Fruit fly (Drosophila melanogaster) whole organism, embryonic: Measurements from ENCODE around the gene CG31099.

Experiments
- CG10543 ChIP-seq: fragments of 200-800 bp; sonication (Bioruptor generic); optimal IDR thresholded peaks from 3 replicates; lab custom pipeline; 2017; ENCODE audit warnings: missing biosample characterization, mild to moderate bottlenecking, missing genetic modification characterization, moderate library complexity
- CG10959 ChIP-seq: fragments of 200-800 bp; sonication (Bioruptor generic); IDR thresholded peaks from 2 replicates; pipeline ENCODE4 v1.3.6; 2022; ENCODE audit warnings: missing biosample characterization, missing genetic modification characterization
- CG11247 ChIP-seq: fragments of 200-800 bp; sonication (Bioruptor generic); IDR thresholded peaks from 2 replicates; pipeline ENCODE4 v1.3.6; 2022; ENCODE audit warnings: missing biosample characterization, missing genetic modification characterization
- CG12219 ChIP-seq: fragments of 200-800 bp; sonication (Bioruptor generic); optimal IDR thresholded peaks from 3 replicates; lab custom pipeline; 2018; ENCODE audit warnings: missing biosample characterization, mild to moderate bottlenecking, missing genetic modification characterization
- CG12769 ChIP-seq: fragments of 200-800 bp; sonication (Bioruptor generic); optimal IDR thresholded peaks from 2 replicates; lab custom pipeline; 2019; ENCODE audit warnings: missing biosample characterization, mild to moderate bottlenecking, missing genetic modification characterization, moderate library complexity
- CG13775 ChIP-seq: fragments of 200-800 bp; sonication (Bioruptor generic); optimal IDR thresholded peaks from 3 replicates; lab custom pipeline; 2017; ENCODE audit warnings: missing biosample characterization, mild to moderate bottlenecking, missing genetic modification characterization
- CG13894 ChIP-seq: fragments of 200-800 bp; sonication (Bioruptor generic); optimal IDR thresholded peaks from 3 replicates; lab custom pipeline; 2018; ENCODE audit warnings: missing biosample characterization, mild to moderate bottlenecking, missing genetic modification characterization, moderate library complexity
- CG14710 ChIP-seq: fragments of 200-800 bp; sonication (Bioruptor generic); optimal IDR thresholded peaks from 3 replicates; lab custom pipeline; 2019; ENCODE audit warnings: missing biosample characterization, mild to moderate bottlenecking, missing genetic modification characterization, moderate library complexity
- CG17385 ChIP-seq: fragments of 200-800 bp; sonication (Bioruptor generic); optimal IDR thresholded peaks from 3 replicates; lab custom pipeline; 2018; ENCODE audit warnings: missing biosample characterization, mild to moderate bottlenecking, missing genetic modification characterization
- CG18011 ChIP-seq: fragments of 200-800 bp; sonication (Bioruptor generic); optimal IDR thresholded peaks from 2 replicates; lab custom pipeline; 2017; ENCODE audit warnings: missing biosample characterization, missing genetic modification characterization, mild to moderate bottlenecking, moderate library complexity, missing genotype
- CG43689 ChIP-seq: fragments of 200-800 bp; sonication (Bioruptor generic); IDR thresholded peaks from 2 replicates; pipeline ENCODE4 v1.3.6; 2022; ENCODE audit warnings: missing biosample characterization, missing genetic modification characterization
- CG7556 ChIP-seq: fragments of 200-800 bp; sonication (Bioruptor generic); optimal IDR thresholded peaks from 2 replicates; lab custom pipeline; 2017; ENCODE audit warnings: missing biosample characterization, mild to moderate bottlenecking, missing genetic modification characterization
- CG7963 ChIP-seq: fragments of 200-800 bp; sonication (Bioruptor generic); IDR thresholded peaks from 3 replicates; pipeline ENCODE4 v1.3.6; 2022; ENCODE audit warnings: missing biosample characterization, missing genetic modification characterization; ENCODE audit not compliant: partially characterized antibody
- CHES-1-like ChIP-seq: fragments of 200-800 bp; sonication (Bioruptor generic); optimal IDR thresholded peaks from 2 replicates; lab custom pipeline; 2016; ENCODE audit warnings: missing biosample characterization, missing genetic modification characterization
- D19B ChIP-seq: fragments of 200-800 bp; sonication (Bioruptor generic); optimal IDR thresholded peaks from 2 replicates; lab custom pipeline; 2017; ENCODE audit warnings: missing biosample characterization, mild to moderate bottlenecking, missing genetic modification characterization
- Ets65A ChIP-seq: fragments of 200-800 bp; sonication (Bioruptor generic); peaks from one replicate; lab custom pipeline; 2016; ENCODE audit warnings: missing biosample characterization, missing genetic modification characterization
- Fer3 ChIP-seq: fragments of 200-800 bp; sonication (Bioruptor generic); optimal IDR thresholded peaks from 2 replicates; lab custom pipeline; 2018; ENCODE audit warnings: missing biosample characterization, mild to moderate bottlenecking, missing genetic modification characterization, moderate library complexity
- Gug ChIP-seq: fragments of 200-800 bp; sonication (Bioruptor generic); IDR thresholded peaks from 4 replicates; pipeline ENCODE4 v1.3.6; 2022; ENCODE audit warnings: missing biosample characterization, missing genetic modification characterization
- H15 ChIP-seq: fragments of 200-800 bp; sonication (Bioruptor generic); IDR thresholded peaks from 3 replicates; pipeline ENCODE4 v1.3.6; 2022; ENCODE audit warnings: missing biosample characterization, missing genetic modification characterization
- HmgD ChIP-seq: fragments of 200-800 bp; sonication (Bioruptor generic); optimal IDR thresholded peaks from 3 replicates; lab custom pipeline; 2016; ENCODE audit warnings: missing biosample characterization, missing genetic modification characterization
- Hr39 ChIP-seq: fragments of >200 bp; optimal IDR thresholded peaks from 2 replicates; lab custom pipeline; 2017
- Hr51 ChIP-seq, 2 experiments: fragments of 200-800 bp; sonication (Bioruptor generic); optimal IDR thresholded peaks; 2 replicates in 1 of 2; 3 replicates in 1 of 2; lab custom pipeline; 2016 to 2018; ENCODE audit warnings: missing biosample characterization in 2 of 2, missing genetic modification characterization in 2 of 2, mild to moderate bottlenecking in 1 of 2, moderate library complexity in 1 of 2
- Lhr ChIP-seq: fragments of 200-800 bp; sonication (Bioruptor generic); optimal IDR thresholded peaks from 3 replicates; lab custom pipeline; 2017; ENCODE audit warnings: mild to moderate bottlenecking, missing biosample characterization, missing genetic modification reagents, missing genetic modification characterization
- Lim3 ChIP-seq: fragments of 200-800 bp; sonication (Bioruptor generic); IDR thresholded peaks from 2 replicates; pipeline ENCODE4 v1.3.6; 2022; ENCODE audit warnings: missing biosample characterization, missing genetic modification characterization
- Mad ChIP-seq: fragments of 200-800 bp; sonication (Bioruptor generic); optimal IDR thresholded peaks from 2 replicates; lab custom pipeline; 2016; ENCODE audit warnings: missing biosample characterization, missing genetic modification characterization
- Med ChIP-seq: fragments of 200-800 bp; sonication (Bioruptor generic); peaks from one replicate; lab custom pipeline; 2016; ENCODE audit warnings: missing biosample characterization, missing genetic modification characterization, mild to moderate bottlenecking, inconsistent platforms, moderate library complexity
- Nf-YA ChIP-seq: fragments of 200-800 bp; sonication (Bioruptor generic); IDR thresholded peaks from 2 replicates; pipeline ENCODE4 v1.3.6; 2022; ENCODE audit warnings: missing biosample characterization, missing genetic modification characterization
- Nf-YB ChIP-seq: fragments of 200-800 bp; sonication (Bioruptor generic); optimal IDR thresholded peaks from 3 replicates; lab custom pipeline; 2019; ENCODE audit warnings: missing biosample characterization, mild to moderate bottlenecking, missing genetic modification characterization, moderate library complexity
- Opbp ChIP-seq: fragments of 200-800 bp; sonication (Bioruptor generic); IDR thresholded peaks from 3 replicates; pipeline ENCODE4 v1.3.6; 2022; ENCODE audit warnings: missing biosample characterization, missing genetic modification characterization; ENCODE audit not compliant: partially characterized antibody
- Pdp1 ChIP-seq, 2 experiments: fragments of 200-800 bp; sonication (Bioruptor generic); optimal IDR thresholded peaks; 3 replicates each; lab custom pipeline; 2016; ENCODE audit warnings: missing biosample characterization in 2 of 2, missing genetic modification characterization in 2 of 2, mild to moderate bottlenecking in 1 of 2, moderate library complexity in 1 of 2
- Side ChIP-seq: fragments of 200-800 bp; sonication (Bioruptor generic); optimal IDR thresholded peaks from 2 replicates; lab custom pipeline; 2016; ENCODE audit warnings: missing biosample characterization, missing genetic modification characterization
- Usf ChIP-seq: fragments of 200-800 bp; sonication (Bioruptor generic); optimal IDR thresholded peaks from 2 replicates; lab custom pipeline; 2017; ENCODE audit warnings: missing genotype, missing biosample characterization, missing genetic modification characterization
- al ChIP-seq: fragments of 200-800 bp; sonication (Bioruptor generic); IDR thresholded peaks from 2 replicates; pipeline ENCODE4 v1.3.6; 2022; ENCODE audit warnings: missing biosample characterization, missing genetic modification characterization
- bbx ChIP-seq: fragments of 200-800 bp; sonication (Bioruptor generic); IDR thresholded peaks from 2 replicates; pipeline ENCODE4 v1.3.6; 2022; ENCODE audit warnings: missing biosample characterization, missing genetic modification characterization; ENCODE audit not compliant: partially characterized antibody
- eyg ChIP-seq: fragments of 200-800 bp; sonication (Bioruptor generic); optimal IDR thresholded peaks from 3 replicates; lab custom pipeline; 2016; ENCODE audit warnings: missing biosample characterization, missing genetic modification characterization
- gem ChIP-seq: fragments of 200-800 bp; sonication (Bioruptor generic); optimal IDR thresholded peaks from 2 replicates; lab custom pipeline; 2019; ENCODE audit warnings: missing biosample characterization, mild to moderate bottlenecking, missing genetic modification characterization, moderate library complexity
- lilli ChIP-seq: fragments of 200-800 bp; sonication (Bioruptor generic); optimal IDR thresholded peaks from 3 replicates; lab custom pipeline; 2016; ENCODE audit warnings: missing biosample characterization, missing genetic modification characterization
- pita ChIP-seq: fragments of 200-800 bp; sonication (Bioruptor generic); optimal IDR thresholded peaks from 2 replicates; lab custom pipeline; 2017; ENCODE audit warnings: missing biosample characterization, mild to moderate bottlenecking, missing genetic modification characterization
- ranshi ChIP-seq: fragments of 200-800 bp; sonication (Bioruptor generic); IDR thresholded peaks from 2 replicates; pipeline ENCODE4 v1.3.6; 2022; ENCODE audit warnings: missing biosample characterization, missing genetic modification characterization
- repo ChIP-seq: fragments of 200-800 bp; sonication (Bioruptor generic); optimal IDR thresholded peaks from 2 replicates; lab custom pipeline; 2016; ENCODE audit warnings: missing biosample characterization, missing genetic modification characterization
- ro ChIP-seq: fragments of 200-800 bp; sonication (Bioruptor generic); IDR thresholded peaks from 2 replicates; pipeline ENCODE4 v1.3.6; 2022; ENCODE audit warnings: missing biosample characterization, missing genetic modification characterization
- schlank ChIP-seq: fragments of 200-800 bp; sonication (Bioruptor generic); optimal IDR thresholded peaks from 2 replicates; lab custom pipeline; 2018; ENCODE audit warnings: missing biosample characterization, mild to moderate bottlenecking, missing genetic modification characterization
- sd ChIP-seq: fragments of 200-800 bp; sonication (Bioruptor generic); optimal IDR thresholded peaks from 3 replicates; lab custom pipeline; 2018; ENCODE audit warnings: missing biosample characterization, mild to moderate bottlenecking, missing genetic modification characterization, moderate library complexity
- sr ChIP-seq: fragments of 200-800 bp; sonication (Bioruptor generic); IDR thresholded peaks from 3 replicates; pipeline ENCODE4 v1.3.6; 2022; ENCODE audit warnings: missing biosample characterization, missing genetic modification characterization
- stwl ChIP-seq: fragments of 200-800 bp; sonication (Bioruptor generic); optimal IDR thresholded peaks from 3 replicates; lab custom pipeline; 2018; ENCODE audit warnings: missing biosample characterization, mild to moderate bottlenecking, missing genetic modification characterization, moderate library complexity
- tll ChIP-seq, 2 experiments: fragments of 200-800 bp in 1 of 2; fragments of >200 bp in 1 of 2; sonication (Bioruptor generic) in 1 of 2; optimal IDR thresholded peaks; 2 replicates each; lab custom pipeline; 2017 to 2019; ENCODE audit warnings: missing biosample characterization in 2 of 2, missing genetic modification characterization in 2 of 2, mild to moderate bottlenecking in 1 of 2, moderate library complexity in 1 of 2

CG31099 gene

DNA sequence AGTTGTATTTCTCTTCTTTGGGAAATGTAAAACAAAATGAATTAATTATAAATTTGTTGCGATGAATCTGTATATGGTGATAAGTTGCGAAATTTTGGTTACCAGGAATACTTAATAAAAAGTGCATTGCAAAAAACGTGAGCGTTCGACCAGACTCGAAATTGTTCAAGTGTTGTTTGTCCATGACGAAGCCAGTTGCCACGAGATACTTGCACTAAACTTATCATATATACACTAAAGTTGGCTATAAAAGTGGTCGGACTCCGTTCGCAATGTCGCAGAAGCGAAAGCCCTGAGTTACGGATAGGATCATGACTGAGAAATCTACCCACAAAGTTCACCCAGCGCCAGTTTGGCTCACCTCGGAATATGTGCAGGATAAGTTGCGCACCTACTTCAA is 37.2 kb downstream of the CG31099 start, which contains the start of gene CG11878:
CG11878 (plus strand) TSS at position 301 of the 400 bp plus-strand sequence.
- TF ChIP-seq H15 (GFP tag; lab: Robert Waterston, UW) = no peak
- TF ChIP-seq CHES-1-like (GFP tag; lab: Kevin White, UChicago) = no peak
- no peak for TF ChIP-seq stwl (tag; lab: Kevin White, UChicago)
- no peak for TF ChIP-seq Opbp (GFP tag; lab: Robert Waterston, UW)
- TF ChIP-seq Nf-YA (GFP tag; lab: Robert Waterston, UW) = no peak
- TF ChIP-seq CG10959 = no peak
- TF ChIP-seq schlank (tag; lab: Kevin White, UChicago) = no peak
- TF ChIP-seq ro = no peak
- no peak for TF ChIP-seq Side (GFP tag; lab: Kevin White, UChicago)
- no peak for TF ChIP-seq Nf-YB (GFP tag; lab: Kevin White, UChicago)
- TF ChIP-seq Fer3 (tag; lab: Kevin White, UChicago) = no peak
- TF ChIP-seq CG14710 (tag; lab: Kevin White, UChicago) = no peak
- TF ChIP-seq repo (GFP tag; lab: Kevin White, UChicago) = no peak

DNA sequence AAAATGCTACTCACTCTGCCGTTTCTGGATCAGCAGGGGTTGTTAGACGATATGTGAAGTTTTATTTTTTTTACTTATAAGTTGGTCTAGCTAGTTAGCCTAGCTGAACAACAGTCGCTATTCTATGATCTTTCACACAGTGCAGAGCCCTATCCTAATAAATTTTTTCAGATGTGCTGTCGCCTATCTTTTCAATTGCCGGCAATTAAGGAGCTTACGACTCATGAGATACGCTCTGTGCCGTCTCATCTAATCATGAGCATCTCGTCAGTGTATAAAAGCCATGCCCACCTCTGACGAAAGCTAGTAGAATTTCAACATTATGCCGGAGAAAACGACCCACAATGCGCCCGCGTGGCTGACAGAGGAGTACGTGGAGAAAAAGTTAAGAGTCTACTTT is 40.8 kb downstream of the CG31099 start, which contains the start of the genes CG11889 and CG11891:
CG11889 (plus strand) TSS at position 301 of the 400 bp plus-strand sequence.
CG11891 (plus strand) TSS at position 301 of the 400 bp plus-strand sequence.
- no peak for TF ChIP-seq sr
- peak; percentile 12 for TF ChIP-seq Med (GFP tag; lab: Kevin White, UChicago)

DNA sequence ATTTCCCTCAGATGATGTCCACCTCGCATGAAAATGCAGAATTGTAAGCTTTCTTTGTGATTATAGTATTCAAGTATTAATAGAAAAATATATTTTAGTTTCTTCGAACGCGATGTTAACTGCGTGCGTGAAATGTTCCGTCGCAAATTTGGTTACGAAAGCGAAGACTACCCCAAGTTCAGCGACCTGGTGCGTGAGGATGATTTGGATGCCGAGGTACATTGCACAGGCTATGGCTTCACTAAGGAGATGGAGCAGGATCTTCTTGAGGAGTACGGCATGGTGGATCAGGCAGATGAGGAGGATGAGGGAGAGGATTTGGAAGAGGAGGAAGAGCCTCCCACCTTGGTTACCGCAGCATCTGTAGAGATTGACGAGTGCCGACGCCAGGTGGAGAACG is 44.0 kb downstream of the CG31099 start:
- TF ChIP-seq Ets65A (GFP tag; lab: Kevin White, UChicago) (peak; percentile 92), CG12219 (no peak), CG7556 (GFP tag; lab: Kevin White, UChicago) (no peak), gem (tag; lab: Kevin White, UChicago) (no peak), CG10543 (no peak), CG7963 (no peak), CG17385 (GFP tag; lab: Kevin White, UChicago) (no peak), CG13775 (GFP tag; lab: Kevin White, UChicago) (no peak), ranshi (no peak)

DNA sequence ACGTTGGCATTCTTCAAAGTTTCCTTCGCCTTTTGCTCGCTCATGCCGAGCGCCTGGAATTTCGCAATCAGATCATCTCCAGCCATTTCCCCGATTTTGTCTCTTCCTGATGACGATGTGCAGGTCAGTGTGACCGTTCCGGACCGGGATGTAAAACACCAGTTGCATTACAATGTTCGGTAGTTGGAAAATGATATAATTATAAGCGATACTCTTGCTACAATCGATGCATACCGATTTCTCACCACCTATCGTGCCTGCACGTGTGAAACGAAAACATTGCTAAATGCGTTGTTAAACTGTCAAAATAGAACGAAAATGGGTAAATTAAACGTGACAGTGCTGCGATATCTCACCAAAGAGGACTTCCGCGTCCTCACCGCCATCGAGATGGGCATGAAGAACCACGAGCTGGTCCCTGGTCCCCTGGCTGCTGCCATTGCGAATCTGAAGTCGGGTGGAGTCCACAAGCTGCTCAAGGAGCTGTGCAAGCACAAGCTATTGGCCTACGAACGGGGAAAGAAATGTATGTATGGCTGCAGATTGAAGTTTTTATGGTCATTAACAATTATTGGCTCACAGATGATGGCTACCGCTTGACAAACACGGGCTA is 45.0 kb downstream of the CG31099 start, which contains the start of the genes GlnRS and RIOK2:
GlnRS (minus strand) TSS at position 133 of the 613 bp plus-strand sequence.
RIOK2 (plus strand) TSS at position 256 of the 613 bp plus-strand sequence.
- peak; percentile 96 for TF ChIP-seq bbx (GFP tag; lab: Robert Waterston, UW)
- no peak for TF ChIP-seq Mad
- no peak for TF ChIP-seq D19B
- no peak for TF ChIP-seq CG18011 (GFP tag; lab: Kevin White, UChicago)
- TF ChIP-seq Hr39 (lab: Kevin White, UChicago) = no peak
- TF ChIP-seq eyg = no peak
- TF ChIP-seq sd (tag; lab: Kevin White, UChicago) = peak; percentile 66
- TF ChIP-seq CG11247 (GFP tag; lab: Robert Waterston, UW) = no peak
- no peak for TF ChIP-seq Pdp1 (GFP tag; optimal IDR thresholded peaks at IDR 0.05; lab: Kevin White, UChicago)
- peak; percentile 37 for TF ChIP-seq lilli (GFP tag; lab: Kevin White, UChicago)
- no peak for TF ChIP-seq CG13894
- TF ChIP-seq CG12769 = no peak
- peak; percentile 64 for TF ChIP-seq Lhr (GFP tag; lab: Kevin White, UChicago)
- TF ChIP-seq Gug = no peak
- no peak for TF ChIP-seq CG43689 (GFP tag; lab: Robert Waterston, UW)
- no peak for TF ChIP-seq Hr51 (GFP tag; optimal IDR thresholded peaks at IDR 0.05; lab: Kevin White, UChicago)
- TF ChIP-seq tll (GFP tag; optimal IDR thresholded peaks at IDR 0.05; lab: Kevin White, UChicago) = no peak
- TF ChIP-seq HmgD (GFP tag; lab: Kevin White, UChicago) = peak; percentile 50
- TF ChIP-seq al = no peak
- TF ChIP-seq Lim3 (GFP tag; lab: Robert Waterston, UW) = no peak
- TF ChIP-seq Usf (GFP tag; lab: Kevin White, UChicago) = no peak
- TF ChIP-seq pita (GFP tag; lab: Kevin White, UChicago) = no peak
